Worm (Caenorhabditis elegans) whole organism, young adult: ENCODE data around the gene col-109.

Experiments used
- Y79H2A.3 ChIP-seq: fragments of 200-800 bp; sonication (Bioruptor generic); conservative IDR thresholded peaks from 2 replicates; pipeline ENCODE4 v1.3.6; 2022; ENCODE audit warnings: missing genetic modification reagents, missing genetic modification characterization, missing compliant biosample characterization
- Y95B8A.8 ChIP-seq: fragments of 200-800 bp; sonication (Bioruptor generic); IDR thresholded peaks from 2 replicates; pipeline ENCODE4 v1.3.6; 2022; ENCODE audit warnings: missing genetic modification reagents, missing genetic modification characterization, missing compliant biosample characterization
- ama-1 ChIP-seq, 3 experiments: fragments of 150-350 bp in 1 of 3; sonication (generic microtip) in 2 of 3; optimal IDR thresholded peaks; 2 replicates each; lab custom pipeline; 2014 to 2018; ENCODE audit warnings: missing biosample characterization in 2 of 3, missing genetic modification characterization in 2 of 3, missing genetic modification reagents in 2 of 3
- aptf-3 ChIP-seq: fragments of 200-800 bp; sonication (Bioruptor generic); IDR thresholded peaks from 2 replicates; pipeline ENCODE4 v1.3.6; 2022; ENCODE audit warnings: missing genetic modification characterization, missing compliant biosample characterization
- dpl-1 ChIP-seq: fragments of 150-350 bp; optimal IDR thresholded peaks from 2 replicates; lab custom pipeline; 2014; ENCODE audit warnings: missing biosample characterization, missing genetic modification reagents, missing genetic modification characterization
- egl-44 ChIP-seq: fragments of 200-800 bp; sonication (Bioruptor generic); IDR thresholded peaks from 2 replicates; pipeline ENCODE4 v1.3.6; 2022; ENCODE audit warnings: missing genetic modification reagents, missing genetic modification characterization, missing compliant biosample characterization
- rcor-1 ChIP-seq: fragments of 200-800 bp; sonication (Bioruptor generic); IDR thresholded peaks from 2 replicates; pipeline ENCODE4 v1.3.6; 2022; ENCODE audit warnings: missing genetic modification reagents, missing genetic modification characterization, missing compliant biosample characterization
- snpc-4 ChIP-seq, 5 experiments: fragments of 150-350 bp in 1 of 5; sonication (generic microtip) in 4 of 5; optimal IDR thresholded peaks; 2 replicates each; lab custom pipeline; 2014 to 2018; ENCODE audit warnings: missing genetic modification characterization in 5 of 5, missing biosample characterization in 3 of 5, antibody characterized with exemption in 2 of 5, mild to moderate bottlenecking in 2 of 5, missing compliant biosample characterization in 2 of 5, missing genotype in 2 of 5, moderate library complexity in 2 of 5, missing genetic modification reagents in 1 of 5

DNA sequence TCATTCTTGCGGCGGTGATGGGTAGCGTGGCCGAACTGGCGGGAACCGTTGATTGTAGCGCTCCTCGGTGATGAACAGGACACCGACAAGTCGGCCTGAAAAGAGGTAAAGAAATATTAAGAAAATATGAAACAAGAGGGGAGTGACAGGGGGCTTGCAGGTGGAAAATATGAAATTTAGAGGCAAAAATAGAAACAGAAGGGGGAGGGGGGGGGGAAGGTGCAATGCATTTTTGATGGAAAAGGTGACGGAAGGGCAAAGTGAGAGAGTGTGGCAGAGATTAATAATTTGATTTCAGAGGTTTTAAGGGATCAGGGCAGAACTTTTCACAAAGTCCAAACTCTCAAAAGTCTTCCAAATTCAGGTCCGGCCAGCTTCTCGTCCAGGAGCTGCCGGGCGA lies 38.5 kb downstream of the col-109 start, which contains the start of gene frpr-19:
- TF ChIP-seq Y95B8A.8 (GFP tag; lab: Robert Waterston, UW) (no peak), aptf-3 (no peak), Y79H2A.3 (GFP tag; lab: Robert Waterston, UW) (no peak), snpc-4 (GFP tag; optimal IDR thresholded peaks at IDR 0.05; lab: Kevin White, UChicago) (no peak), snpc-4 (tag; optimal IDR thresholded peaks at IDR 0.05; lab: Kevin White, UChicago) (no peak), rcor-1 (GFP tag; lab: Robert Waterston, UW) (no peak), dpl-1 (GFP tag; lab: Kevin White, UChicago) (no peak), egl-44 (no peak), ama-1 (optimal IDR thresholded peaks at IDR 0.05; lab: Kevin White, UChicago) (no peak), ama-1 (GFP tag; optimal IDR thresholded peaks at IDR 0.05; lab: Kevin White, UChicago) (no peak)
